Worm (Caenorhabditis elegans) whole organism, L1 larva: ENCODE data around the gene max-2.

ENCODE experiments used
- aha-1 ChIP-seq: fragments of 150-350 bp; optimal IDR thresholded peaks from 2 replicates; lab custom pipeline; 2014; ENCODE audit warnings: missing biosample characterization, missing genetic modification characterization
- hlh-4 ChIP-seq: sonication (generic microtip); optimal IDR thresholded peaks from 2 replicates; lab custom pipeline; 2016; ENCODE audit warnings: mild to moderate bottlenecking, missing genetic modification characterization, missing compliant biosample characterization
- lin-13 ChIP-seq: fragments of 150-350 bp; optimal IDR thresholded peaks from 2 replicates; lab custom pipeline; 2014; ENCODE audit warnings: missing biosample characterization, missing genetic modification reagents, missing genetic modification characterization
- nhr-12 ChIP-seq: sonication (generic microtip); optimal IDR thresholded peaks from 2 replicates; lab custom pipeline; 2017; ENCODE audit warnings: missing biosample characterization, missing genetic modification characterization
- ztf-11 ChIP-seq, 2 experiments: sonication (generic microtip); optimal IDR thresholded peaks; 2 replicates each; lab custom pipeline; 2016 to 2017; ENCODE audit warnings: missing genetic modification characterization in 2 of 2, missing biosample characterization in 1 of 2, missing compliant biosample characterization in 1 of 2

- TF ChIP-seq aha-1 (no peak), lin-13 (GFP tag; lab: Kevin White, UChicago) (no peak), nhr-12 (tag; lab: Kevin White, UChicago) (no peak), hlh-4 (tag; lab: Kevin White, UChicago) (no peak), ztf-11 (tag; optimal IDR thresholded peaks at IDR 0.05; lab: Kevin White, UChicago) (no peak)
Observed at ce11 chrII:12992193-12992592, 33.5 kb downstream of the max-2 start.
